Fruit fly (Drosophila melanogaster): ENCODE data around the gene CG32817.

DNA sequence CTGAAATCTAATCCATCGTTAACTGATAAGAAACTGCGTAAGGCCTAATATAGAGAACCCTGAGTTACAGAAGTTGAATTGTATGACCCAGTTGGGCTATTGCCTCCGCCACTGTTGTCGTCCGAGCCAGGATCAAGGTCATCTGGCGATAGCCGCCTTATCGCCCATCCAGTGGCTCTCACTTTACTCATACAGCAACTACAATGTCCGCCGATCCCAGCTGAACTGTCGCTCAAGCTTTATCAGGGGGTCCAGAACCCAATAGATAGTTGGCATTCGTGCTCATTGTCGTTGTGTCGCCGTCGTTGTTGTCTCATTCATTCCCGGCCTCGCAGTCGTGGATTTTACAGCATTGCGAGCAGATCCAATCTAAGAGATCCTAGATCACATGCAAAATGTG lies 30.3 kb downstream of the CG32817 start, which contains the start of gene arg:
- TF ChIP-seq fru (GFP tag; optimal IDR thresholded peaks at IDR 0.05) (no peak), psq (GFP tag; optimal IDR thresholded peaks at IDR 0.05) (no peak), CG9705 (GFP tag; optimal IDR thresholded peaks at IDR 0.05) (no peak), usp (GFP tag; optimal IDR thresholded peaks at IDR 0.05) (no peak), Jra (GFP tag; optimal IDR thresholded peaks at IDR 0.05) (no peak), sv (GFP tag; optimal IDR thresholded peaks at IDR 0.05) (no peak), Myc (optimal IDR thresholded peaks at IDR 0.05) (no peak), Abd-B (GFP tag; optimal IDR thresholded peaks at IDR 0.05) (no peak), pan (optimal IDR thresholded peaks at IDR 0.05) (no peak), sage (GFP tag; optimal IDR thresholded peaks at IDR 0.05) (no peak)
